Worm (Caenorhabditis elegans) whole organism, L3 larva: ENCODE data around the gene nhr-41.

Experiments used
- aly-2 ChIP-seq: fragments of 150-350 bp; optimal IDR thresholded peaks from 2 replicates; lab custom pipeline; 2014; ENCODE audit warnings: missing biosample characterization, missing genetic modification characterization
- egl-27 ChIP-seq: sonication (generic microtip); optimal IDR thresholded peaks from 4 replicates; lab custom pipeline; 2017; ENCODE audit warnings: missing biosample characterization, missing genetic modification reagents, missing genetic modification characterization
- elt-2 ChIP-seq: sonication (generic microtip); optimal IDR thresholded peaks from 2 replicates; lab custom pipeline; 2016; ENCODE audit warnings: missing genetic modification reagents, mild to moderate bottlenecking, missing genetic modification characterization, missing compliant biosample characterization
- lin-39 ChIP-seq: fragments of 150-350 bp; optimal IDR thresholded peaks from 2 replicates; lab custom pipeline; 2018; ENCODE audit warnings: missing biosample characterization, missing genetic modification reagents, missing genetic modification characterization
- nhr-28 ChIP-seq: fragments of 150-350 bp; optimal IDR thresholded peaks from 2 replicates; lab custom pipeline; 2014; ENCODE audit warnings: missing biosample characterization, missing genetic modification characterization

DNA sequence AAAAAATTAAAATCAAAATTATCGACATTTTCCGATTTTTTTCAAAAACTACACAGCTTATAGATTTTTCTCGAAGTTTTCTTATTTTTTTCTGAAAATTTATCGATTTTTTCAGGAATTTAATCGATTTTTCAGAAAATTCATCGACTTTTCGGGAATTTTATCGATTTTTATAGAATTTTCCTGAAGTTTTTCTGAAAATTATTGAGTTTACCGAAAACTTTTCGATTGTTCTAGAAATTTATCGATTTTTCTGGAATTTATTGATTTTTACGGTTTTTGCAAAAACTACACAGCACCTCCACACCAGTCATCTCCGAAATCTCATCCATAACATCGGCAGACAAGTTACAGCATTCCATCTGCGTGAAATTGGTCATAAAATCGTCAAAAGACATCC is 51.6 kb downstream of the nhr-41 start:
- TF ChIP-seq egl-27 (tag; lab: Kevin White, UChicago) (no peak), nhr-28 (tag; lab: Kevin White, UChicago) (no peak), lin-39 (tag; lab: Kevin White, UChicago) (no peak), elt-2 (tag; lab: Kevin White, UChicago) (no peak), aly-2 (tag; lab: Kevin White, UChicago) (no peak)
